Fruit fly (Drosophila melanogaster) whole organism, embryonic: ENCODE measurements around the gene CG10254.

Experiments used
- Ada2b ChIP-seq: fragments of 200-800 bp; sonication (Bioruptor generic); IDR thresholded peaks from 2 replicates; pipeline ENCODE4 v1.3.6; 2022; ENCODE audit warnings: missing biosample characterization, missing genetic modification characterization
- Blimp-1 ChIP-seq: fragments of 200-800 bp; sonication (Bioruptor generic); optimal IDR thresholded peaks from 3 replicates; lab custom pipeline; 2018; ENCODE audit warnings: missing biosample characterization, missing genetic modification characterization, mild to moderate bottlenecking, moderate library complexity, missing genetic modification reagents
- CG10147 ChIP-seq: fragments of 200-800 bp; sonication (Bioruptor generic); optimal IDR thresholded peaks from 2 replicates; lab custom pipeline; 2019; ENCODE audit warnings: missing biosample characterization, mild to moderate bottlenecking, missing genetic modification characterization, moderate library complexity
- CG10654 ChIP-seq: fragments of 200-800 bp; sonication (Bioruptor generic); optimal IDR thresholded peaks from 2 replicates; lab custom pipeline; 2016; ENCODE audit warnings: missing biosample characterization, missing genetic modification characterization
- CG12236 ChIP-seq: fragments of 200-800 bp; sonication (Bioruptor generic); optimal IDR thresholded peaks from 2 replicates; lab custom pipeline; 2016; ENCODE audit warnings: missing biosample characterization, missing genetic modification characterization
- CG14710 ChIP-seq: fragments of 200-800 bp; sonication (Bioruptor generic); optimal IDR thresholded peaks from 3 replicates; lab custom pipeline; 2019; ENCODE audit warnings: missing biosample characterization, mild to moderate bottlenecking, missing genetic modification characterization, moderate library complexity
- CG17385 ChIP-seq: fragments of 200-800 bp; sonication (Bioruptor generic); optimal IDR thresholded peaks from 3 replicates; lab custom pipeline; 2018; ENCODE audit warnings: missing biosample characterization, mild to moderate bottlenecking, missing genetic modification characterization
- CG1792 ChIP-seq: fragments of 200-800 bp; sonication (Bioruptor generic); optimal IDR thresholded peaks from 2 replicates; lab custom pipeline; 2016; ENCODE audit warnings: missing biosample characterization, missing genetic modification characterization
- CG18476 ChIP-seq: fragments of 200-800 bp; sonication (Bioruptor generic); optimal IDR thresholded peaks from 2 replicates; lab custom pipeline; 2016; ENCODE audit warnings: missing biosample characterization, mild to moderate bottlenecking, missing genetic modification characterization
- CG2199 ChIP-seq: fragments of 200-800 bp; sonication (Bioruptor generic); IDR thresholded peaks from 3 replicates; pipeline ENCODE4 v1.3.6; 2022; ENCODE audit warnings: missing biosample characterization, missing genetic modification characterization
- CG2202 ChIP-seq: fragments of 200-800 bp; sonication (Bioruptor generic); optimal IDR thresholded peaks from 2 replicates; lab custom pipeline; 2018; ENCODE audit warnings: missing biosample characterization, mild to moderate bottlenecking, missing genetic modification characterization
- CG2678 ChIP-seq: fragments of 200-800 bp; sonication (Bioruptor generic); optimal IDR thresholded peaks from 3 replicates; lab custom pipeline; 2019; ENCODE audit warnings: missing biosample characterization, mild to moderate bottlenecking, missing genetic modification characterization, moderate library complexity
- CG31365 ChIP-seq: fragments of 200-800 bp; sonication (Bioruptor generic); optimal IDR thresholded peaks from 2 replicates; lab custom pipeline; 2018; ENCODE audit warnings: missing biosample characterization, mild to moderate bottlenecking, missing genetic modification characterization
- CG33557 ChIP-seq: fragments of 200-800 bp; sonication (Bioruptor generic); optimal IDR thresholded peaks from 2 replicates; lab custom pipeline; 2019; ENCODE audit warnings: missing biosample characterization, mild to moderate bottlenecking, missing genetic modification characterization, moderate library complexity
- CG3407 ChIP-seq: fragments of 200-800 bp; sonication (Bioruptor generic); optimal IDR thresholded peaks from 2 replicates; lab custom pipeline; 2018; ENCODE audit warnings: missing biosample characterization, mild to moderate bottlenecking, missing genetic modification characterization
- CG4404 ChIP-seq: fragments of 200-800 bp; sonication (Bioruptor generic); IDR thresholded peaks from 2 replicates; pipeline ENCODE4 v1.3.6; 2022; ENCODE audit warnings: missing biosample characterization, missing genetic modification characterization
- CG4707 ChIP-seq: fragments of 200-800 bp; sonication (Bioruptor generic); optimal IDR thresholded peaks from 2 replicates; lab custom pipeline; 2018; ENCODE audit warnings: missing biosample characterization, mild to moderate bottlenecking, missing genetic modification characterization, moderate library complexity
- CG6175 ChIP-seq: fragments of 200-800 bp; sonication (Bioruptor generic); IDR thresholded peaks from 3 replicates; pipeline ENCODE4 v1.3.6; 2022; ENCODE audit warnings: missing biosample characterization, missing genetic modification characterization
- CG6854 ChIP-seq: fragments of 200-800 bp; sonication (Bioruptor generic); optimal IDR thresholded peaks from 3 replicates; lab custom pipeline; 2017; ENCODE audit warnings: missing biosample characterization, mild to moderate bottlenecking, missing genetic modification characterization
- CG8290 ChIP-seq, 3 experiments: fragments of 200-800 bp; sonication (Bioruptor generic); optimal IDR thresholded peaks; 2 replicates each; lab custom pipeline; 2016 to 2019; ENCODE audit warnings: missing biosample characterization in 3 of 3, missing genetic modification characterization in 3 of 3, mild to moderate bottlenecking in 2 of 3, moderate library complexity in 1 of 3
- CG8359 ChIP-seq: fragments of 200-800 bp; sonication (Bioruptor generic); optimal IDR thresholded peaks from 2 replicates; lab custom pipeline; 2017; ENCODE audit warnings: missing biosample characterization, mild to moderate bottlenecking, missing genetic modification characterization, borderline replicate concordance
- CG9609 ChIP-seq: fragments of 200-800 bp; sonication (Bioruptor generic); optimal IDR thresholded peaks from 3 replicates; lab custom pipeline; 2016; ENCODE audit warnings: missing biosample characterization, missing genetic modification characterization
- D19A ChIP-seq: fragments of 200-800 bp; optimal IDR thresholded peaks from 3 replicates; lab custom pipeline; 2019; ENCODE audit warnings: missing biosample characterization, mild to moderate bottlenecking, missing genetic modification characterization, moderate library complexity
- Dip3 ChIP-seq: fragments of 200-800 bp; sonication (Bioruptor generic); optimal IDR thresholded peaks from 3 replicates; lab custom pipeline; 2016; ENCODE audit warnings: missing biosample characterization, missing genetic modification characterization
- Drgx ChIP-seq: fragments of 200-800 bp; sonication (Bioruptor generic); IDR thresholded peaks from 2 replicates; pipeline ENCODE4 v1.3.6; 2022; ENCODE audit warnings: missing biosample characterization, missing genetic modification characterization
- Fer2 ChIP-seq: fragments of 200-800 bp; sonication (Bioruptor generic); optimal IDR thresholded peaks from 2 replicates; lab custom pipeline; 2018; ENCODE audit warnings: missing biosample characterization, mild to moderate bottlenecking, missing genetic modification characterization, moderate library complexity
- Hmr ChIP-seq: fragments of 200-800 bp; sonication (Bioruptor generic); optimal IDR thresholded peaks from 3 replicates; lab custom pipeline; 2017; ENCODE audit warnings: mild to moderate bottlenecking, missing biosample characterization, missing genetic modification reagents, missing genetic modification characterization
- Meics ChIP-seq: fragments of 200-800 bp; sonication (Bioruptor generic); optimal IDR thresholded peaks from 2 replicates; lab custom pipeline; 2017; ENCODE audit warnings: missing biosample characterization, mild to moderate bottlenecking, missing genetic modification characterization
- Oli ChIP-seq: fragments of 200-800 bp; sonication (Bioruptor generic); optimal IDR thresholded peaks from 2 replicates; lab custom pipeline; 2018; ENCODE audit warnings: missing biosample characterization, mild to moderate bottlenecking, missing genetic modification characterization, moderate library complexity
- PHDP ChIP-seq: fragments of 200-800 bp; sonication (Bioruptor generic); optimal IDR thresholded peaks from 3 replicates; lab custom pipeline; 2018; ENCODE audit warnings: missing biosample characterization, mild to moderate bottlenecking, missing genetic modification characterization, moderate library complexity
- Sry-β ChIP-seq: fragments of 200-800 bp; sonication (Bioruptor generic); optimal IDR thresholded peaks from 2 replicates; lab custom pipeline; 2018; ENCODE audit warnings: missing biosample characterization, mild to moderate bottlenecking, missing genetic modification characterization, moderate library complexity
- Vsx1 ChIP-seq: fragments of 200-800 bp; sonication (Bioruptor generic); optimal IDR thresholded peaks from 2 replicates; lab custom pipeline; 2017; ENCODE audit warnings: missing biosample characterization, mild to moderate bottlenecking, missing genetic modification characterization, missing genetic modification reagents
- bowl ChIP-seq: fragments of 200-800 bp; sonication (Bioruptor generic); IDR thresholded peaks from 2 replicates; pipeline ENCODE4 v1.3.6; 2022; ENCODE audit warnings: missing biosample characterization, missing genetic modification characterization
- caup ChIP-seq: fragments of 200-800 bp; sonication (Bioruptor generic); optimal IDR thresholded peaks from 3 replicates; lab custom pipeline; 2017; ENCODE audit warnings: missing biosample characterization, mild to moderate bottlenecking, missing genetic modification characterization, moderate library complexity; ENCODE audit not compliant: severe bottlenecking
- dan ChIP-seq: fragments of 200-800 bp; sonication (Bioruptor generic); IDR thresholded peaks from 2 replicates; pipeline ENCODE4 v1.3.6; 2022; ENCODE audit warnings: missing biosample characterization, missing genetic modification characterization
- fd96Cb ChIP-seq: fragments of 200-800 bp; sonication (Bioruptor generic); optimal IDR thresholded peaks from 2 replicates; lab custom pipeline; 2018; ENCODE audit warnings: missing biosample characterization, mild to moderate bottlenecking, missing genetic modification characterization, moderate library complexity
- gsb ChIP-seq: fragments of 200-800 bp; sonication (Bioruptor generic); IDR thresholded peaks from 2 replicates; pipeline ENCODE4 v1.3.6; 2022; ENCODE audit warnings: missing biosample characterization, missing genetic modification characterization
- gsb-n ChIP-seq: fragments of 200-800 bp; sonication (Bioruptor generic); optimal IDR thresholded peaks from 3 replicates; lab custom pipeline; 2018; ENCODE audit warnings: missing biosample characterization, mild to moderate bottlenecking, missing genetic modification characterization
- hkb ChIP-seq, 2 experiments: fragments of 200-800 bp in 1 of 2; fragments of >200 bp in 1 of 2; sonication (Bioruptor generic) in 1 of 2; IDR thresholded peaks in 1 of 2; optimal IDR thresholded peaks in 1 of 2; 2 replicates each; pipeline versions ENCODE4 v1.3.6 to Lab custom; 2017 to 2022; ENCODE audit warnings: missing biosample characterization in 1 of 2, missing genetic modification characterization in 1 of 2
- kay ChIP-seq: fragments of 200-800 bp; sonication (Bioruptor generic); optimal IDR thresholded peaks from 2 replicates; lab custom pipeline; 2016; ENCODE audit warnings: missing biosample characterization, missing genetic modification characterization
- nau ChIP-seq: fragments of 200-800 bp; sonication (Bioruptor generic); optimal IDR thresholded peaks from 3 replicates; lab custom pipeline; 2017; ENCODE audit warnings: missing biosample characterization, mild to moderate bottlenecking, missing genetic modification characterization, missing genetic modification reagents
- onecut ChIP-seq: fragments of 200-800 bp; sonication (Bioruptor generic); IDR thresholded peaks from 2 replicates; pipeline ENCODE4 v1.3.6; 2022; ENCODE audit warnings: missing biosample characterization, missing genetic modification characterization
- pros ChIP-seq: fragments of 200-800 bp; sonication (Bioruptor generic); optimal IDR thresholded peaks from 3 replicates; lab custom pipeline; 2019; ENCODE audit warnings: missing biosample characterization, mild to moderate bottlenecking, missing genetic modification characterization, moderate library complexity
- row ChIP-seq: fragments of 200-800 bp; sonication (Bioruptor generic); IDR thresholded peaks from 3 replicates; pipeline ENCODE4 v1.3.6; 2022; ENCODE audit warnings: missing biosample characterization, missing genetic modification characterization
- schlank ChIP-seq: fragments of 200-800 bp; sonication (Bioruptor generic); optimal IDR thresholded peaks from 2 replicates; lab custom pipeline; 2018; ENCODE audit warnings: missing biosample characterization, mild to moderate bottlenecking, missing genetic modification characterization
- slp2 ChIP-seq: fragments of 200-800 bp; sonication (Bioruptor generic); optimal IDR thresholded peaks from 2 replicates; lab custom pipeline; 2016; ENCODE audit warnings: missing biosample characterization, missing genetic modification characterization
- tgo ChIP-seq: fragments of 200-800 bp; sonication (Bioruptor generic); IDR thresholded peaks from 3 replicates; pipeline ENCODE4 v1.3.6; 2022; ENCODE audit warnings: missing biosample characterization, missing genetic modification characterization
- trem ChIP-seq: fragments of 200-800 bp; optimal IDR thresholded peaks from 3 replicates; lab custom pipeline; 2019; ENCODE audit warnings: missing biosample characterization, mild to moderate bottlenecking, missing genetic modification characterization, moderate library complexity

CG10254 gene

dm6 chr3R:23723381-23724034 lies 28.7 kb upstream of the CG10254 start (continued):
- TF ChIP-seq onecut (GFP tag; lab: Robert Waterston, UW): peak; percentile 75
- peak; percentile 30 for TF ChIP-seq CG33557 (GFP tag; lab: Kevin White, UChicago)
- TF ChIP-seq gsb-n (tag; lab: Kevin White, UChicago): peak; percentile 54
- TF ChIP-seq CG4404 (GFP tag; lab: Robert Waterston, UW): no peak
- peak; percentile 32 for TF ChIP-seq schlank (tag; lab: Kevin White, UChicago)
- TF ChIP-seq CG2199 (GFP tag; lab: Robert Waterston, UW): 0 out of 3 replicates have a peak, but pooled peaks have one; percentile 42
- peak; percentile 9 for TF ChIP-seq trem (tag; lab: Kevin White, UChicago)
- peak; percentile 52 for TF ChIP-seq Vsx1 (GFP tag; lab: Kevin White, UChicago)
- no peak for TF ChIP-seq CG10147
- TF ChIP-seq fd96Cb (tag; lab: Kevin White, UChicago): peak; percentile 3
- no peak for TF ChIP-seq row (GFP tag; lab: Robert Waterston, UW)
- TF ChIP-seq PHDP (tag; lab: Kevin White, UChicago): peak; percentile 19
- peak; percentile 37 for TF ChIP-seq CG8290 (GFP tag; optimal IDR thresholded peaks at IDR 0.05; lab: Kevin White, UChicago)
- peak in 1 of 2 experiments; percentile 51 for TF ChIP-seq CG8290 (tag; optimal IDR thresholded peaks at IDR 0.05; lab: Kevin White, UChicago)
- peak; percentile 59; the same call in 1 of the 2 replicates for TF ChIP-seq gsb (GFP tag; lab: Robert Waterston, UW)
- TF ChIP-seq Oli (tag; lab: Kevin White, UChicago): no peak
- TF ChIP-seq Blimp-1: peak; percentile 75
- peak; percentile 45 for TF ChIP-seq CG12236 (GFP tag; lab: Kevin White, UChicago)
- peak; percentile 56 for TF ChIP-seq slp2 (GFP tag; lab: Kevin White, UChicago)
- TF ChIP-seq Hmr (GFP tag; lab: Kevin White, UChicago): peak; percentile 51
- TF ChIP-seq CG6175 (GFP tag; lab: Robert Waterston, UW): no peak
- no peak for TF ChIP-seq hkb (optimal IDR thresholded peaks at IDR 0.05; lab: Kevin White, UChicago)
- peak; percentile 89 for TF ChIP-seq hkb (GFP tag; IDR thresholded peaks at IDR 0.05; lab: Robert Waterston, UW)
- TF ChIP-seq CG17385: peak; percentile 25
- TF ChIP-seq CG4707: peak; percentile 59
- TF ChIP-seq Sry-β (GFP tag; lab: Kevin White, UChicago): peak; percentile 62
- peak; percentile 37 for TF ChIP-seq CG18476 (GFP tag; lab: Kevin White, UChicago)
- peak; percentile 75 for TF ChIP-seq CG3407
- TF ChIP-seq Ada2b (GFP tag; lab: Robert Waterston, UW): peak; percentile 52
- TF ChIP-seq CG10654 (GFP tag; lab: Kevin White, UChicago): no peak
- TF ChIP-seq nau (GFP tag; lab: Kevin White, UChicago): peak; percentile 70
- TF ChIP-seq CG31365 (tag; lab: Kevin White, UChicago): peak; percentile 82
- TF ChIP-seq CG9609 (GFP tag; lab: Kevin White, UChicago): no peak
- TF ChIP-seq pros: no peak
- peak; percentile 56; the same call in 1 of the 2 replicates for TF ChIP-seq Drgx (GFP tag; lab: Robert Waterston, UW)
- TF ChIP-seq dan (GFP tag; lab: Robert Waterston, UW): no peak
- no peak for TF ChIP-seq Fer2 (tag; lab: Kevin White, UChicago)
- no peak for TF ChIP-seq CG1792 (GFP tag; lab: Kevin White, UChicago)
- TF ChIP-seq bowl (GFP tag; lab: Robert Waterston, UW): peak; percentile 49; the same call in 1 of the 2 replicates
- peak; percentile 68 for TF ChIP-seq Meics (GFP tag; lab: Kevin White, UChicago)
- TF ChIP-seq CG6854 (GFP tag; lab: Kevin White, UChicago): peak; percentile 41
- no peak for TF ChIP-seq Dip3 (GFP tag; lab: Kevin White, UChicago)
- peak; percentile 20 for TF ChIP-seq CG14710
- peak; percentile 83 for TF ChIP-seq CG2678 (tag; lab: Kevin White, UChicago)
- TF ChIP-seq D19A (tag; lab: Kevin White, UChicago): no peak
- TF ChIP-seq tgo (GFP tag; lab: Robert Waterston, UW): peak; percentile 50; the same call in 2 of the 3 replicates
- peak; percentile 27 for TF ChIP-seq caup (GFP tag; lab: Kevin White, UChicago)
- peak; percentile 10 for TF ChIP-seq CG2202
- TF ChIP-seq CG8359 (GFP tag; lab: Kevin White, UChicago): peak; percentile 52
- TF ChIP-seq kay (GFP tag; lab: Kevin White, UChicago): peak; percentile 41
